Fruit fly (Drosophila melanogaster) whole organism, adult: ENCODE measurements around the gene Hs6st.
A peak's percentile ranks its signal among the peaks of the same experiment; 100 is the strongest.

Source experiments
- CG11617 ChIP-seq: fragments of 200-800 bp; sonication (Bioruptor generic); optimal IDR thresholded peaks from 2 replicates; lab custom pipeline; 2017; ENCODE audit warnings: mild to moderate bottlenecking, missing biosample characterization, missing genetic modification reagents, missing genetic modification characterization
- CG12768 ChIP-seq: fragments of 200-800 bp; sonication (Bioruptor generic); optimal IDR thresholded peaks from 2 replicates; lab custom pipeline; 2017; ENCODE audit warnings: missing biosample characterization, missing genetic modification characterization, mild to moderate bottlenecking, moderate library complexity, missing genetic modification reagents
- CG14711 ChIP-seq: fragments of 200-800 bp; sonication (Bioruptor generic); optimal IDR thresholded peaks from 2 replicates; lab custom pipeline; 2018; ENCODE audit warnings: missing biosample characterization, mild to moderate bottlenecking, missing genetic modification characterization, moderate library complexity
- CG1620 ChIP-seq: fragments of 200-800 bp; sonication (Bioruptor generic); optimal IDR thresholded peaks from 2 replicates; lab custom pipeline; 2016; ENCODE audit warnings: missing biosample characterization, missing genetic modification characterization
- CG33017 ChIP-seq: fragments of 200-800 bp; sonication (Bioruptor generic); optimal IDR thresholded peaks from 2 replicates; lab custom pipeline; 2018; ENCODE audit warnings: missing biosample characterization, mild to moderate bottlenecking, missing genetic modification characterization, moderate library complexity
- CG5204 ChIP-seq: fragments of 200-800 bp; sonication (Bioruptor generic); optimal IDR thresholded peaks from 2 replicates; lab custom pipeline; 2016; ENCODE audit warnings: missing biosample characterization, missing genetic modification characterization
- CG7045 ChIP-seq: fragments of 200-800 bp; sonication (Bioruptor generic); optimal IDR thresholded peaks from 2 replicates; lab custom pipeline; 2017; ENCODE audit warnings: missing biosample characterization, mild to moderate bottlenecking, missing genetic modification characterization
- CG7101 ChIP-seq: fragments of 200-800 bp; sonication (Bioruptor generic); optimal IDR thresholded peaks from 2 replicates; lab custom pipeline; 2018; ENCODE audit warnings: missing biosample characterization, mild to moderate bottlenecking, missing genetic modification characterization, moderate library complexity
- Clk ChIP-seq: fragments of 200-800 bp; sonication (Bioruptor generic); optimal IDR thresholded peaks from 2 replicates; lab custom pipeline; 2017; ENCODE audit warnings: missing biosample characterization, missing genetic modification characterization
- Crg-1 ChIP-seq: fragments of 200-800 bp; sonication (Bioruptor generic); optimal IDR thresholded peaks from 2 replicates; lab custom pipeline; 2016; ENCODE audit warnings: missing biosample characterization, missing genetic modification characterization
- Hr96 ChIP-seq: fragments of 200-800 bp; sonication (Bioruptor generic); optimal IDR thresholded peaks from 2 replicates; lab custom pipeline; 2016; ENCODE audit warnings: missing biosample characterization, missing genetic modification characterization
- Mnt ChIP-seq: fragments of 200-800 bp; sonication (Bioruptor generic); optimal IDR thresholded peaks from 2 replicates; lab custom pipeline; 2016; ENCODE audit warnings: missing biosample characterization, mild to moderate bottlenecking, missing genetic modification characterization
- bab1 ChIP-seq: fragments of 200-800 bp; sonication (Bioruptor generic); optimal IDR thresholded peaks from 3 replicates; lab custom pipeline; 2019; ENCODE audit warnings: missing biosample characterization, mild to moderate bottlenecking, missing genetic modification characterization, moderate library complexity
- cic ChIP-seq: fragments of 200-800 bp; sonication (Bioruptor generic); optimal IDR thresholded peaks from 2 replicates; lab custom pipeline; 2017; ENCODE audit warnings: missing biosample characterization, mild to moderate bottlenecking, missing genetic modification characterization, moderate library complexity
- cnc ChIP-seq, 2 experiments: fragments of >200 bp; optimal IDR thresholded peaks; 2 replicates each; lab custom pipeline; 2017
- kay ChIP-seq: fragments of 200-800 bp; sonication (Bioruptor generic); peaks from one replicate; lab custom pipeline; 2016; ENCODE audit warnings: missing biosample characterization, missing genetic modification characterization, borderline replicate concordance
- ovo ChIP-seq: fragments of 200-800 bp; sonication (Bioruptor generic); optimal IDR thresholded peaks from 2 replicates; lab custom pipeline; 2016; ENCODE audit warnings: missing biosample characterization, missing genetic modification characterization
- pad ChIP-seq: fragments of 200-800 bp; sonication (Bioruptor generic); optimal IDR thresholded peaks from 3 replicates; lab custom pipeline; 2017; ENCODE audit warnings: missing biosample characterization, missing genetic modification characterization, mild to moderate bottlenecking, moderate library complexity, missing genetic modification reagents
- tj ChIP-seq: fragments of 200-800 bp; sonication (Bioruptor generic); optimal IDR thresholded peaks from 3 replicates; lab custom pipeline; 2017; ENCODE audit warnings: missing biosample characterization, mild to moderate bottlenecking, missing genetic modification characterization, moderate library complexity
- toe ChIP-seq: fragments of 200-800 bp; sonication (Bioruptor generic); optimal IDR thresholded peaks from 2 replicates; lab custom pipeline; 2016; ENCODE audit warnings: missing biosample characterization, missing genetic modification characterization

Gene Hs6st

DNA sequence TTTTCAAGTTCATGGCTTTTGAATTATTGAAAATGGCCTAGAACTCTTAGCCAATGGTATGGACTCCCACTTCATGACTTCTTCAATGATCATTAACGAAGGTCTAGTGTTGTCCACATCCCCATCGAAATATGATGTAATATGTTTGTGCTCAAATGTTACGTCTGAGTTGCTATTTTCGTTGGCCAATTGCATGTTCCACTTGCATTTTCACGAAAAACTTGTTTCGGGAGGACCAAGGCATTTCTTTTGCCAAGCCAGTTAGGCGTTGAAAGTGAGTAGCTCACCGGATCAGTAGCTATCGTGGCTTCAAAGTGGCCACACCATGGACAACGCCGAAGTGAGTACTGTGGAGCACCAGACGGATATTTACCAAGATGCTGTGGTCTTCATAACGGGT is 90.1 kb downstream of the Hs6st start, which contains the start of gene CG4770:
Gene CG4770 (plus strand): TSS at position 301 of the 400 bp plus-strand sequence.
- TF ChIP-seq CG7045 (GFP tag; lab: Kevin White, UChicago) (no peak), toe (GFP tag; lab: Kevin White, UChicago) (no peak), Clk (no peak), Crg-1 (GFP tag; lab: Kevin White, UChicago) (no peak), cnc (optimal IDR thresholded peaks at IDR 0.05; lab: Kevin White, UChicago) (no peak), CG14711 (tag; lab: Kevin White, UChicago) (no peak), CG11617 (GFP tag; lab: Kevin White, UChicago) (no peak), CG7101 (no peak), pad (GFP tag; lab: Kevin White, UChicago) (no peak), CG33017 (tag; lab: Kevin White, UChicago) (no peak), CG1620 (GFP tag; lab: Kevin White, UChicago) (no peak), Hr96 (GFP tag; lab: Kevin White, UChicago) (no peak)

DNA sequence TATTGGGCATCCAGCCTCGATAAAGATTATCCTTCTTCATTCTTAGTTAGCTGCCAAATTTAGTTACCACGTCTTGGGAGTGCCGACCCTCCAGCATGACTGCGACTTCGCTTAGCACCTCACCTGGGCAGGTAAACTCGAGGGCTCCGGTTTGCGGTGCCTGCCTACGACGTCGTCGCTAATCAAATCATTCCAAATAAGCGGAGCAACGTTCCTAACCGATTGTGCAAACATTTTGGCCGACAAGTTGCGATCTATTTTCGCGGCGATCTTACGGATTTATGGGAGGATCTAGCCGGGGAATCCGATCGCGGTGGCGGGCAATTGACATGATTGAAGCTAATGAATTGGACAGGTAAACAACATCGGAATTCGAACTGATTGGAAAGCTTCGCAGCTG is 90.6 kb downstream of the Hs6st start, which contains the start of gene CG4465:
Gene CG4465 (minus strand): TSS at position 101 of the 400 bp plus-strand sequence.
- TF ChIP-seq toe (GFP tag; lab: Kevin White, UChicago) (no peak), Mnt (GFP tag; lab: Kevin White, UChicago) (no peak), CG14711 (tag; lab: Kevin White, UChicago) (no peak), CG12768 (GFP tag; lab: Kevin White, UChicago) (no peak), CG11617 (GFP tag; lab: Kevin White, UChicago) (no peak), cic (GFP tag; lab: Kevin White, UChicago) (no peak), bab1 (GFP tag; lab: Kevin White, UChicago) (no peak), cnc (optimal IDR thresholded peaks at IDR 0.05; lab: Kevin White, UChicago) (no peak), CG7045 (GFP tag; lab: Kevin White, UChicago) (no peak), CG33017 (tag; lab: Kevin White, UChicago) (no peak), CG5204 (GFP tag; lab: Kevin White, UChicago) (no peak), ovo (no peak), Crg-1 (GFP tag; lab: Kevin White, UChicago) (no peak), tj (GFP tag; lab: Kevin White, UChicago) (no peak), CG7101 (no peak), CG1620 (GFP tag; lab: Kevin White, UChicago) (no peak), kay (GFP tag; lab: Kevin White, UChicago) (no peak), pad (GFP tag; lab: Kevin White, UChicago) (no peak)

dm6 chr3R:19915312-19915711 is 93.0 kb downstream of the Hs6st start, which contains the start of the genes Xport-A and Xport-B:
Gene Xport-A, minus strand, starts transcription at chr3R:19915412.
Gene Xport-B, minus strand, starts transcription at chr3R:19915412.
- TF ChIP-seq tj (GFP tag; lab: Kevin White, UChicago): no peak
- TF ChIP-seq Crg-1 (GFP tag; lab: Kevin White, UChicago): no peak
- TF ChIP-seq CG7045 (GFP tag; lab: Kevin White, UChicago): no peak
- TF ChIP-seq CG5204 (GFP tag; lab: Kevin White, UChicago): no peak
- no peak for TF ChIP-seq CG7101
- no peak for TF ChIP-seq CG33017 (tag; lab: Kevin White, UChicago)
- TF ChIP-seq pad (GFP tag; lab: Kevin White, UChicago): no peak
- no peak for TF ChIP-seq CG11617 (GFP tag; lab: Kevin White, UChicago)
- TF ChIP-seq Mnt (GFP tag; lab: Kevin White, UChicago): no peak
- no peak for TF ChIP-seq Clk
- TF ChIP-seq toe (GFP tag; lab: Kevin White, UChicago): no peak
- no peak for TF ChIP-seq Hr96 (GFP tag; lab: Kevin White, UChicago)
- TF ChIP-seq kay (GFP tag; lab: Kevin White, UChicago): no peak
- TF ChIP-seq ovo: no peak
- TF ChIP-seq cnc (optimal IDR thresholded peaks at IDR 0.05; lab: Kevin White, UChicago): no peak
- TF ChIP-seq CG12768 (GFP tag; lab: Kevin White, UChicago): no peak
- no peak for TF ChIP-seq bab1 (GFP tag; lab: Kevin White, UChicago)
- TF ChIP-seq CG1620 (GFP tag; lab: Kevin White, UChicago): no peak
- no peak for TF ChIP-seq cic (GFP tag; lab: Kevin White, UChicago)

- TF ChIP-seq toe (GFP tag; lab: Kevin White, UChicago) (no peak), CG7101 (no peak), tj (GFP tag; lab: Kevin White, UChicago) (no peak), cic (GFP tag; lab: Kevin White, UChicago) (no peak)
These were observed 97.3 kb downstream of the Hs6st start for dm6 chr3R:19911030-19911429.

DNA sequence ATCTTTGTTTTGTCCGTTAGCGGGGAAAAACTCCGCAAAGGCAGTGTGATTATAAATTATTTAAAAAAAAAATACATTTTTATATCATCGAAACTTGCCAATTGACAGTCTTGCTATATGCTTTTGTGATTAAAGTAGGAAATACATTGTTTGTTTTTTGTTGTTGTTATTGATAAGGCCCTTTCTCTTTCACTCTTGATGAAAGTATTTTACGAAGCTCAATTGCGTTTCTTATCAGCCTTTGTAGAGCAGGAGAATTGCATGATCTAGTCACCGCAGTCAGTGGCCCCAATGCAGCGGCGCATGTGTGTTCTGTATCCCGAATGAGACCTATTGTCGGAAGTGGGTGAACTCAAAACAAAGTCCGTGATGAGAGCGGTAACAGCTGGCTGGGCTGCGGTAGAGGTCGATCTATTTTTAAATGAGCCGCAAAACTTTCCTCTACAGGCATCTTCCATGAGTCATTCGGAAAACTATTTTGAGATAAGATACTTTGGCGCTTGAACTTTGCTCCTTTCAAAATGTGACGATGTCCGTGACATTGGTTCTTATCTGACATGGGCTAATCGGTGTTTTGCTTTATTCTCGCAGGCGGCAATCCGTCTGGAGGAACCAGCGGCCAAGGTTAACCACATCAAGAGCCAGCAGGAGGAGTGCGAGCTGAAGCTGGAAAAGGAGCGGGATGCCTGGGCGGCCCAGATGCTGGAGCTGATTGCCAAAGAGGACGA is 97.8 kb downstream of the Hs6st start:
- no peak for TF ChIP-seq CG11617 (GFP tag; lab: Kevin White, UChicago)
- TF ChIP-seq Mnt (GFP tag; lab: Kevin White, UChicago): peak; percentile 3
- peak; percentile 87 for TF ChIP-seq kay (GFP tag; lab: Kevin White, UChicago)
- TF ChIP-seq cic (GFP tag; lab: Kevin White, UChicago): peak; percentile 73

DNA sequence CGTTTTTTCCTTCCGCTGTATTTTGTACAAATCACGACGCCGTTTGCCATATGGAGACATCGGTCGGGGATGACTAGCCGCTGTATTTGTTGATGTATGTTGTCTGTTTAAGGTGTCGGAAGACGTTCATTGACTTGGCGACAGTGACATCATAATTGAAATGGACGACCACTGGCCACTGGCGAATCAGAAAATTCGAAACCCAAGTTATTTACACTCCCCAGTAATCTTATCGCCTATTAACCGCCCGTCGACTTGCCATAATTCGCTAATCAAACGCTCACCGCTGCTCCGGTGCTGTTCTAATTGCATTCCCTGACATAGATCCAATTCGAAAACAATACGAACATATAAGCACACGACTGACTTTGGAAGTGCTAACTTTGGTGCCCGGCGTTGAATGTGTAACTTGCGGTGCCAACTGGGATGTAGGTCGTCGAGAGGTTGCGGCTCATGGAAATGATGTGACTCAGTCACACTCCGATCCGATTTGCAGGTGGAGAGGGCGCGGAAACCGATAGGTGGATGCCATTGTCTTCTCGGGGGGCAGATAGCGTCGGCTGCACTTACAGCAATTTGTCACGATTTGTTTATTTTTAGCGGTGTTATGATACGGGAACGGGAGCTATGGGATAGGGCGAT is 98.7 kb downstream of the Hs6st start:
- TF ChIP-seq pad (GFP tag; lab: Kevin White, UChicago) (no peak), Crg-1 (GFP tag; lab: Kevin White, UChicago) (no peak), ovo (no peak), tj (GFP tag; lab: Kevin White, UChicago) (no peak), CG5204 (GFP tag; lab: Kevin White, UChicago) (no peak), Hr96 (GFP tag; lab: Kevin White, UChicago) (no peak), CG33017 (tag; lab: Kevin White, UChicago) (no peak), CG7101 (no peak), cic (GFP tag; lab: Kevin White, UChicago) (no peak), cnc (optimal IDR thresholded peaks at IDR 0.05; lab: Kevin White, UChicago) (no peak), CG1620 (GFP tag; lab: Kevin White, UChicago) (no peak), CG14711 (tag; lab: Kevin White, UChicago) (no peak), kay (GFP tag; lab: Kevin White, UChicago) (no peak), Clk (no peak)
